Fruit fly (Drosophila melanogaster): ENCODE data around the gene CG33229.
A peak's percentile ranks its signal among the peaks of the same experiment; 100 is the strongest.

Gene CG33229

DNA sequence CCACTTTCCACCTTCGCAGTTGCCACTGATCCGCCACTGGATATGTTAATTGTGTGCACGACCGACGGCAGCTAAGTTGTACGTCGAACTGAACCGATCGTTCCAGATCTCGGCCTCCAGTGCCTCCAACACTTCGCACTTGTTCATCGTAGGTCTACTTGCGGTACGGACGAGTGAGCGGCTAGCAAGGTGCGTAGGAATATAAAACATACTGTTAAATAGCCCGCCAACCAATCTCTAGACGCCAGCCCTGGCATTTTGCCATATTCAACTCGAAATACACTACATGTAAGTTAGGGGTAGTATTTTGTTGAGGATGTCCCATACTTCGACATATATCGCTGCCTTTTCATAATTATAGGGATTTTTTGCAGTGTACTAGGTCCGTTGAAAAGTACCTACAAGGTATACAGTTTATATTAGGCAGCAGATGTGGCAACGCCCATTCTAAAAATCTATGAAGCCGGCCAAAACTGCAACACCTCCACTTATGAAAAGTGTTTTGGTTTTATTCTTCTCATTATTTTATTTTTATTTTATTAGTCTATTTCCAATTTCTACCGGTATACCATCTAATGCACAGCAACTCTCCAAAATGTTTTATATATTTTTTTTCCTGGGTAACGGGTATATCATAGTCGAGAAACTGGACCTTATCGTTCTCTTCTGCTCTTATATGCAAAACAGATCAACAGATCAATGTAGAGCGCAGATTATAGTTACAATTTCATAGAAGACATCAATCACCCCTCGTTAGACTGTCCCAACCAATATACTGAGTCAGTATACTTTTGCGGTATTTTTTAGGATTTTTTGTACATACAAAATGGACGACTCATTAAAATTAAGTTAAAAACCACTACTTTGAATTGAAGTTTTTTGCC lies at the start of gene CG33229, which contains the start of gene pyx:
Gene CG33229, plus strand, starts transcription at position 834 of the 884 bp plus-strand sequence.
Gene pyx, minus strand, starts transcription at position 51 of the 884 bp plus-strand sequence.
- peak; percentile 29 for TF ChIP-seq CG17801 (GFP tag; optimal IDR thresholded peaks at IDR 0.05; ENCODE audit: partially characterized antibody)

DNA sequence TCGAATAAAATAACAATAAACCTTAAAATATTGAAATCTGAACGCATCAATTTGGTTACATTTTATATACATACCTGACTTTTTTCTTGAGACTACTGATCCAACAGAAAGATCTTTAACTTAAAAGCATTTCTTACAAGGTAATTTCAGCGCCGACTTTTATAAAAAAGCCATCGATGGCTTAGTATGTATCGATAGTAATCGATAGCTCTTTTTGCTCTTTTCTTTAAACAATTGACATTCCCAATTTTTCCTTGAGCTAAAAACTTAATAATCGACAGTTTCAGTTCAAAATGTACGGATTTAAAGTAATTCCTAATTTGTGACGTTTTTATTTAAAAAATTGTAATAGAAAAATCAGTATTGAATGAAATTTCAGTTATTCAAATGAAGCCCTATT lies 49.2 kb upstream of the CG33229 start:
- no peak for TF ChIP-seq CG17801 (GFP tag; optimal IDR thresholded peaks at IDR 0.05; ENCODE audit: partially characterized antibody)

DNA sequence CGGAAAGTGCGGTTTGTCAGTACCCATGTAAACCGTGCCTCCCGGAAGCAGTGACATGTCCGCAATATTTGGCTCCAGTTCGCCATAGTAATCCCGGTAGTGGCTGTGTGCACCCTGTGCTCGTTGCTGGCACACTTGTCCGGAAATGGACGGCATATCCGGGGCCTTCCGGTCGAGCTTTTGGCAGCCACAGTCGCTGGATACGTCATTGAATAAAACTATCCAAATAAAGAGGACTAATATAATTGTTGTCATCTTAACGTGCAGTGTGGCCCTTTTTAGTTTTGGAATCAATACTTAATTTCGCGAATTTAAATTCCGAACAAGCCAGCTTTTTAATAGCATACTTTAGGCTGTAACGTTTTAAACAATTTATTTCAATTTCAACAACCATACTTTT lies 47.7 kb upstream of the CG33229 start, which contains the start of gene CG7049:
Gene CG7049, minus strand, starts transcription at position 280 of the 400 bp plus-strand sequence.
- peak; percentile 43 for TF ChIP-seq CG17801 (GFP tag; optimal IDR thresholded peaks at IDR 0.05; ENCODE audit: partially characterized antibody)

dm6 chr3L:177938-178337 lies 45.7 kb upstream of the CG33229 start:
- TF ChIP-seq CG17801 (GFP tag; optimal IDR thresholded peaks at IDR 0.05; ENCODE audit: partially characterized antibody) = no peak

DNA sequence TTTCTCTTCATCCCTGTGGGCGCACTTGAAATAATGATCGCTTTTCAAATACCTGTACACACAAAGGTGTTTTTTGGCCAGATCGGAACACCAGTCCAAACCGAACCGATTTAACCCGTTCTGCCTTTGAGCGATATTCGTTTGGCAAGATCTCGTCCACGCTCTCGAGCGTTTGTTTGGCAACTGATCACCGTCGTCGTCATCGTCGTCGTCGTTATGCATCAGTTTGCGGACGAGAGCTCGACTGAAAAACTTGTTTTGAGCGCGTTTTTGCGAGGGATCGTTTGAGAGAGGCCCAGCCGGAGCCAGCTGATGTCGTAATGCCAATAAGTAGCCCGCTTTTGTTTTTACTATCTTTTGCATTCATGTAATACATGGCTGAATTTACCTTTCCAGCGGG lies 45.2 kb upstream of the CG33229 start:
- no peak for TF ChIP-seq CG17801 (GFP tag; optimal IDR thresholded peaks at IDR 0.05; ENCODE audit: partially characterized antibody)

DNA sequence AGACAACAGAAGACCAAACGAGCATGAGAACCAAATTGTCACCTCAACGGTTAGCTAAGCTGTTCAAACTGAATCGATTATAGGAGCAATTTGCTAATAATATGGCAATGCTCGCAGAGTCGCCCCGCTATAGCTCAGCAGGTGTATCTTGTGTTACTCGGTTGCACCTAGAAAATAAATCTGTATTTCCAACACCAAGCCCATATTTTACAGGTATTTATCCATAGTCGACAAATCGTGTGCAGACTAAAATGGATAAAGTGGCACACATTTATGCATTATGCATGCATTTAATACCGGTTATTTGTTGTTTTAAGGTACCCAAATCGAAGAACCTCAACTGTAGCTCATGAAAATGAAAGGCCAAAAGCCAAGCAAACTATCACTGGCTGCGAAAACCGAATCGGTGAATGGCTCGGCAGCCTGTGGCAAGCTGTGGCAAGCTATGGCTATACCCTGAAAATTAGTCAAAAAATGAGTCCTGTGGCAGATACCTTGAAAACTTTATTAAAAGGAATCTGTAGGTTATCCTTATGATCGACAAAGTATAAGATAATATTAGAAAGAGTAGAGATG lies 44.7 kb upstream of the CG33229 start, which contains the start of gene Vdup1:
Gene Vdup1, minus strand, starts transcription at position 51 of the 576 bp plus-strand sequence.
- TF ChIP-seq CG17801 (GFP tag; optimal IDR thresholded peaks at IDR 0.05; ENCODE audit: partially characterized antibody) = no peak

DNA sequence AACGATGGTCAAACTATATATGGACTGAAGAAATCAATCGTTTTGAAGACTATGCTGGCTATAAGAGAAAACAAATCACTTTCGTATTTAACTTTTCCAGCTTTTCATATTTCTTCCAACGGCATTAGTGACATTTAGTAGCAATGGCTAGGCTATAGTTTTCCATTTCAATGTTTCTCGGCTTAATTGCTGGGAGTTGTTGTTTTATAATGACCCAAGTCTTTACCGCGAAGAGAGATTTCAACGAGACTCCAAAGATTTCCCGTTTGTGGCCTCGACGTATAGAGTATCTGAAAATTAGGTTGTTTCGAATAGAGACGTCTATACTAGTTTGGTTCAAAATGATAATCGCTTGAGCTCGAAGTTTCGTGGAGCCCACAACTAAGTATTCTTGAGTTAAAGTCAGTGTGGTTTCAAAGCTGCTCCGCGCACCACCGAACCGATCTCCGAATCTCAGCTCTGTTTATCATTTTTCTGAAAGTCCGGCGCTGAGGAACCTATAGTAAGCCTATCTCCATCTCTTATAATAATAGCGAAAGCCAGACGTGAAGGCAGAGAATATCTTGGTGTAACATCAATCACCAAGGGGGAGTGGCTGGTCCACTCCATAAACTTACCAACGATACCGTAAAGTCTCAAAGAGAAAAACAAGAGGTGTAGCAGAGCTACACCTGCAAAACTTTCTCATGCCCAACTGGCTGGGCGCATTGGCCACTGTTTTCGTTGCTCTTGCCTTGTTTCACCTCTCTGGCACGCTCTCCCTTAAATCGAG lies 44.0 kb upstream of the CG33229 start, which contains the start of gene CG13875:
Gene CG13875, plus strand, starts transcription at position 434 of the 772 bp plus-strand sequence.
- no peak for TF ChIP-seq CG17801 (GFP tag; optimal IDR thresholded peaks at IDR 0.05; ENCODE audit: partially characterized antibody)

- TF ChIP-seq CG17801 (GFP tag; optimal IDR thresholded peaks at IDR 0.05; ENCODE audit: partially characterized antibody) = peak; percentile 16
Measured at dm6 chr3L:180262-180543, 43.4 kb upstream of the CG33229 start.

dm6 chr3L:184251-184650 lies 39.4 kb upstream of the CG33229 start, which contains the start of the genes CG34140, Mkp and Mtch:
TSS of gene CG34140 (minus strand) at chr3L:184424.
TSS of gene Mkp (minus strand) at chr3L:184540.
TSS of gene Mtch (plus strand) at chr3L:184626.
- peak; percentile 87 for TF ChIP-seq CG17801 (GFP tag; optimal IDR thresholded peaks at IDR 0.05; ENCODE audit: partially characterized antibody)

- no peak for TF ChIP-seq CG17801 (GFP tag; optimal IDR thresholded peaks at IDR 0.05; ENCODE audit: partially characterized antibody)
Measured at dm6 chr3L:199050-199745, 24.5 kb upstream of the CG33229 start.

dm6 chr3L:199754-200596 lies 23.7 kb upstream of the CG33229 start, which contains the start of the genes rno and mri:
TSS of gene rno (minus strand) at chr3L:199762.
TSS of gene mri (plus strand) at chr3L:200174.
- peak; percentile 76 for TF ChIP-seq CG17801 (GFP tag; optimal IDR thresholded peaks at IDR 0.05; ENCODE audit: partially characterized antibody)

DNA sequence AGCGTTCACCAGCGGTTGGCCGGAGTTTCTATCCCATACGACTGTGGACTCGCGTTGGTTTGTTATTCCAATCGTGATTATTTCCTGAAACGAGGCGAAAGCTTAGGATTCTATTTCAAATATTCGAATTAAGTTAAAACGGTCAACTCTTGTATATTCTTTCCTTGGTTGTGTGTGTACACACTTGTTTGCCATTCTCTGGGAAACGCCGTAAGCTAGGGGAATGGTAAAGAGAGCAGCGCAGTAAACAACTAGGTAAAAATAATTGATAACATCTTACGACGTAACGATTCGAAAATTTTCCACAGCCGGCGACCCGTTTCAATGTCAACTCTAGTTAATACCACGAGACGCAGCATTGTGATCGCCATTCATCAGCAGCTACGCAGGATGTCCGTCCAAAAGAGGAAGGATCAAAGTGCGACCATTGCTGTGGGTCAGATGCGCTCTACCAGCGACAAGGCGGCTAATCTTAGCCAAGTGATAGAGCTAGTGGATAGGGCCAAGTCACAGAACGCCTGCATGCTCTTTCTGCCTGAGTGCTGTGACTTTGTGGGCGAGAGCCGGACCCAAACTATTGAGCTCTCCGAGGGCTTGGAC lies 20.0 kb upstream of the CG33229 start, which contains the start of gene NitFhit:
Gene NitFhit, plus strand, starts transcription at position 195 of the 600 bp plus-strand sequence.
- TF ChIP-seq CG17801 (GFP tag; optimal IDR thresholded peaks at IDR 0.05; ENCODE audit: partially characterized antibody) = no peak

DNA sequence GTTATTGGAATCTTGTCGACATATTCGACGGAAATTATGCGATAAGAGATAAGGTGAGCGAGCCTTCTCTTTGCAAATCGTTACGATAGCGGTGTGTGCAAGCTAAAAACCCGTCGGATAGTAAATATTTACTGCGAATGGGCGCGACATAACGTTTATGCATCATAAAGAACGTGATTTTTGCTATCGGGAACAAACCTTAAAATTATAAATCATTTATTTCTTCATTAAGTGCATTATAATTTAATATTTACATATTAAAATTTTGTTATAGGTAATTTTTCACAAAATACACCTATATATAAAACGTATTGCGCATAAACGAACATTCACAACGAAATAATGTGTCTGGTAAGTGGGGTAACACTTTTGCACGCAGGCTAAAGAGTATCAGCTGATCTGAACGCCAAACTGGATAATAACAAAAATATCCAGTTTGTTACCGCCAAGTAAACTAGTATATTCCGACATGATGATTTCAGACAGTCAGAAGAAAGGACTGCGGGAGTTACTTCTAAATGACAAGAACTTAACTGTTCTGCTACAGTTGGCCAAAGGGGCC lies 17.8 kb upstream of the CG33229 start, which contains the start of the genes Gk1 and CG13876:
Gene Gk1, minus strand, starts transcription at position 122 of the 562 bp plus-strand sequence.
Gene CG13876, plus strand, starts transcription at position 412 of the 562 bp plus-strand sequence.
- peak; percentile 99 for TF ChIP-seq CG17801 (GFP tag; optimal IDR thresholded peaks at IDR 0.05; ENCODE audit: partially characterized antibody)
